Worm (Caenorhabditis elegans): ENCODE results near the gene sqv-8.

Gene sqv-8

DNA sequence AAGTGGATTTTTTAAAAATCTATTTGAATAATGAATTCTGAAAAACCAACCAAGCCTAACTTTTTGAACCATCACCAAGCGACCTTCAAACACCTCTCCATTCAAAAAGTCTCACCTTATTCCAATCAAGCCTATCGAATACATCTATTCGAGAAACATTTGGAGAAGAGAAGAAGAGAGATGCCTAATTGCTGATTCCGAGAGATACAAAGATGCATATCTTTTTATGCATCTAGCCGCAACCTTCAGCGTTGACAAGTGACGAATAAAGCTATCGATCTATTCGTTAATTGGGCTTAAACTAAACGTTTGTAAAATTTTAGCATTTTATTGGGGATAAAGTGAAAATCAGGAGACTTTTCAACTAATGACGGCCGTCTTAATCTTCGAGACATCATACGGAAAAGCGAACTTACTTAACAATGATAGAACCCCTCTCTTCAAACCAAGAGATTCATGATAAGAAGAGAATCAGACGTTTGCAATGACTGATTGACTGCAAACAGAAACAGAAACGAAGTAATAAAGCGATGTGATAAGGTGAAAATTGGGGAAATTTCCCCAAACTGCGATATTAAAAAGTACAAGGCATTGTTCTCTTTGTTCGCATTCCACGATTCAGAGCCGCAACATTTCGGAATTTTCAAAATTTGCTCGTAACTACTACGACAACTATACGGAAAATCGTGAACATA lies 1.7 kb upstream of the sqv-8 start:
- TF ChIP-seq mep-1 (tag; optimal IDR thresholded peaks at IDR 0.05), result no peak
- no peak for TF ChIP-seq madf-9 (GFP tag; conservative IDR thresholded peaks at IDR 0.05)
- no peak for TF ChIP-seq spr-1 (tag; optimal IDR thresholded peaks at IDR 0.05)
- no peak for TF ChIP-seq madf-5 (GFP tag; IDR thresholded peaks at IDR 0.05)
- no peak for TF ChIP-seq ceh-20 (GFP tag; IDR thresholded peaks at IDR 0.05)
- no peak for TF ChIP-seq nhr-237 (tag; optimal IDR thresholded peaks at IDR 0.05)
- no peak for TF ChIP-seq lin-39 (tag; optimal IDR thresholded peaks at IDR 0.05)
- TF ChIP-seq unc-130 (GFP tag; optimal IDR thresholded peaks at IDR 0.05), result no peak
- no peak for TF ChIP-seq zfp-3 (GFP tag; conservative IDR thresholded peaks at IDR 0.05)
- peak in 1 of 2 experiments; percentile 70 for TF ChIP-seq unc-62 (GFP tag; optimal IDR thresholded peaks at IDR 0.05 in 1 of 2)
- no peak for TF ChIP-seq unc-62 (tag; optimal IDR thresholded peaks at IDR 0.05)
- TF ChIP-seq aha-1 (tag), result peak; percentile 50
- TF ChIP-seq egl-43 (GFP tag; IDR thresholded peaks at IDR 0.05), result no peak
- no peak for TF ChIP-seq D1046.2 (GFP tag; IDR thresholded peaks at IDR 0.05)
- no peak for TF ChIP-seq ctbp-1 (GFP tag; IDR thresholded peaks at IDR 0.05)
- TF ChIP-seq egl-27 (tag; optimal IDR thresholded peaks at IDR 0.05), result no peak
- TF ChIP-seq lin-38 (GFP tag; IDR thresholded peaks at IDR 0.05), result no peak
- TF ChIP-seq gei-8 (GFP tag; optimal IDR thresholded peaks at IDR 0.05), result no peak
- no peak for TF ChIP-seq rbr-2 (tag; optimal IDR thresholded peaks at IDR 0.05)
- no peak for TF ChIP-seq ces-1 (GFP tag; optimal IDR thresholded peaks at IDR 0.05)
- no peak for TF ChIP-seq ztf-11 (tag; optimal IDR thresholded peaks at IDR 0.05)
- no peak for TF ChIP-seq pha-4 (GFP tag; IDR thresholded peaks at IDR 0.05)
- no peak for TF ChIP-seq pha-4 (tag; optimal IDR thresholded peaks at IDR 0.05)
- TF ChIP-seq Y5F2A.4 (GFP tag; optimal IDR thresholded peaks at IDR 0.05), result no peak
- no peak for TF ChIP-seq unc-39 (tag; optimal IDR thresholded peaks at IDR 0.05)
- no peak for TF ChIP-seq nhr-11 (tag; optimal IDR thresholded peaks at IDR 0.05)
- TF ChIP-seq lin-13 (GFP tag; optimal IDR thresholded peaks at IDR 0.05), result no peak
- TF ChIP-seq dmd-9 (GFP tag; IDR thresholded peaks at IDR 0.05), result no peak
- peak; percentile 51 for TF ChIP-seq dve-1 (tag; optimal IDR thresholded peaks at IDR 0.05; ENCODE audit: insufficient read depth)
- TF ChIP-seq F10B5.3 (tag; optimal IDR thresholded peaks at IDR 0.05), result no peak
- no peak for TF ChIP-seq lin-1 (GFP tag; IDR thresholded peaks at IDR 0.05)
- TF ChIP-seq tra-1 (GFP tag; IDR thresholded peaks at IDR 0.05), result no peak
- TF ChIP-seq dmd-6 (GFP tag; IDR thresholded peaks at IDR 0.05), result peak; percentile 52
- no peak for TF ChIP-seq mxl-2 (GFP tag; conservative IDR thresholded peaks at IDR 0.05)
- TF ChIP-seq nhr-10 (tag; optimal IDR thresholded peaks at IDR 0.05), result no peak
- no peak for TF ChIP-seq hlh-30 (tag; optimal IDR thresholded peaks at IDR 0.05; ENCODE audit: insufficient read depth)
- TF ChIP-seq vab-7 (GFP tag; IDR thresholded peaks at IDR 0.05), result no peak
- TF ChIP-seq nhr-111 (GFP tag; optimal IDR thresholded peaks at IDR 0.05), result no peak
- TF ChIP-seq nhr-6 (tag; optimal IDR thresholded peaks at IDR 0.05), result no peak
- TF ChIP-seq spr-3 (GFP tag; optimal IDR thresholded peaks at IDR 0.05), result no peak
- TF ChIP-seq zag-1 (tag; optimal IDR thresholded peaks at IDR 0.05), result no peak
- TF ChIP-seq snpc-1.2 (GFP tag; IDR thresholded peaks at IDR 0.05), result no peak
- no peak for TF ChIP-seq lin-15B (tag; optimal IDR thresholded peaks at IDR 0.05)
- no peak for TF ChIP-seq F49E8.2 (tag; optimal IDR thresholded peaks at IDR 0.05; ENCODE audit: borderline replicate concordance)
- TF ChIP-seq ceh-44 (GFP tag; IDR thresholded peaks at IDR 0.05), result no peak
- no peak for TF ChIP-seq cey-2 (tag; optimal IDR thresholded peaks at IDR 0.05; ENCODE audit: borderline replicate concordance, insufficient read depth)
- no peak for TF ChIP-seq tag-97 (GFP tag; IDR thresholded peaks at IDR 0.05)
- no peak for TF ChIP-seq zip-11 (GFP tag; IDR thresholded peaks at IDR 0.05)
- TF ChIP-seq ceh-28 (tag; optimal IDR thresholded peaks at IDR 0.05), result no peak
- TF ChIP-seq daf-16 (GFP tag; optimal IDR thresholded peaks at IDR 0.05), result no peak
- TF ChIP-seq daf-16 (tag; optimal IDR thresholded peaks at IDR 0.05), result peak; percentile 8
- TF ChIP-seq daf-8 (GFP tag; IDR thresholded peaks at IDR 0.05), result no peak
